Worm (Caenorhabditis elegans) whole organism, late embryonic: ENCODE results near the gene D1086.7.

Experiments
- C38D4.7 ChIP-seq: fragments of 200-800 bp; sonication (Bioruptor generic); optimal IDR thresholded peaks from 2 replicates; lab custom pipeline; 2018; ENCODE audit warnings: mild to moderate bottlenecking, missing genetic modification characterization, moderate library complexity, missing compliant biosample characterization
- F13H6.1 ChIP-seq: sonication (generic microtip); optimal IDR thresholded peaks from 2 replicates; lab custom pipeline; 2016; ENCODE audit warnings: missing genetic modification characterization, missing compliant biosample characterization
- T23F11.4 ChIP-seq: fragments of 200-800 bp; sonication (Bioruptor generic); optimal IDR thresholded peaks from 2 replicates; lab custom pipeline; 2018; ENCODE audit warnings: mild to moderate bottlenecking, missing genetic modification characterization, missing compliant biosample characterization
- Y22D7AL.16 ChIP-seq: sonication (generic microtip); optimal IDR thresholded peaks from 2 replicates; lab custom pipeline; 2016; ENCODE audit warnings: missing genetic modification characterization, missing compliant biosample characterization
- ahr-1 ChIP-seq: sonication (generic microtip); optimal IDR thresholded peaks from 2 replicates; lab custom pipeline; 2016; ENCODE audit warnings: missing genetic modification characterization, missing compliant biosample characterization
- ama-1 ChIP-seq: fragments of 150-350 bp; optimal IDR thresholded peaks from 2 replicates; lab custom pipeline; 2014
- ceh-14 ChIP-seq: sonication (generic microtip); optimal IDR thresholded peaks from 2 replicates; lab custom pipeline; 2016; ENCODE audit warnings: missing genotype, missing genetic modification characterization, missing compliant biosample characterization
- ceh-18 ChIP-seq: sonication (generic microtip); optimal IDR thresholded peaks from 2 replicates; lab custom pipeline; 2016; ENCODE audit warnings: missing genetic modification characterization, missing compliant biosample characterization
- ceh-2 ChIP-seq: sonication (generic microtip); optimal IDR thresholded peaks from 2 replicates; lab custom pipeline; 2016; ENCODE audit warnings: missing genotype, missing genetic modification characterization, missing compliant biosample characterization
- ceh-31 ChIP-seq: sonication (generic microtip); optimal IDR thresholded peaks from 2 replicates; lab custom pipeline; 2016; ENCODE audit warnings: missing genetic modification characterization, missing compliant biosample characterization
- ceh-45 ChIP-seq: fragments of 200-800 bp; sonication (Bioruptor generic); IDR thresholded peaks from 2 replicates; pipeline ENCODE4 v1.3.6; 2022; ENCODE audit warnings: missing genetic modification reagents, missing genetic modification characterization, missing compliant biosample characterization
- ceh-6 ChIP-seq: fragments of 200-800 bp; sonication (Bioruptor generic); optimal IDR thresholded peaks from 2 replicates; lab custom pipeline; 2018; ENCODE audit warnings: mild to moderate bottlenecking, missing genetic modification characterization, missing compliant biosample characterization
- ceh-9 ChIP-seq: sonication (generic microtip); optimal IDR thresholded peaks from 2 replicates; lab custom pipeline; 2016; ENCODE audit warnings: mild to moderate bottlenecking, missing genetic modification characterization, inconsistent platforms, missing compliant biosample characterization
- dve-1 ChIP-seq: sonication (generic microtip); optimal IDR thresholded peaks from 2 replicates; lab custom pipeline; 2017; ENCODE audit warnings: antibody characterized with exemption, mild to moderate bottlenecking, missing genetic modification characterization, missing compliant biosample characterization
- elt-2 ChIP-seq: sonication (generic microtip); optimal IDR thresholded peaks from 2 replicates; lab custom pipeline; 2016; ENCODE audit warnings: missing genetic modification reagents, missing genetic modification characterization, missing compliant biosample characterization
- ets-4 ChIP-seq: sonication (generic microtip); optimal IDR thresholded peaks from 2 replicates; lab custom pipeline; 2016; ENCODE audit warnings: missing genetic modification characterization, missing compliant biosample characterization
- fax-1 ChIP-seq: sonication (generic microtip); optimal IDR thresholded peaks from 2 replicates; lab custom pipeline; 2016; ENCODE audit warnings: missing genotype, missing genetic modification characterization, missing compliant biosample characterization
- fkh-10 ChIP-seq: fragments of 150-350 bp; optimal IDR thresholded peaks from 2 replicates; lab custom pipeline; 2014; ENCODE audit warnings: missing biosample characterization, missing genetic modification reagents, missing genetic modification characterization
- fkh-6 ChIP-seq: sonication (generic microtip); optimal IDR thresholded peaks from 2 replicates; lab custom pipeline; 2016; ENCODE audit warnings: missing genetic modification characterization, missing compliant biosample characterization
- gmeb-2 ChIP-seq: sonication (generic microtip); optimal IDR thresholded peaks from 2 replicates; lab custom pipeline; 2016; ENCODE audit warnings: missing genetic modification characterization, inconsistent platforms, missing compliant biosample characterization
- hlh-30 ChIP-seq: sonication (generic microtip); optimal IDR thresholded peaks from 2 replicates; lab custom pipeline; 2017; ENCODE audit warnings: antibody characterized with exemption, missing genetic modification characterization, missing compliant biosample characterization; ENCODE audit not compliant: insufficient read depth
- hlh-6 ChIP-seq: sonication (generic microtip); optimal IDR thresholded peaks from 2 replicates; lab custom pipeline; 2016; ENCODE audit warnings: missing genotype, missing genetic modification characterization, missing compliant biosample characterization
- lim-6 ChIP-seq: sonication (generic microtip); optimal IDR thresholded peaks from 2 replicates; lab custom pipeline; 2016; ENCODE audit warnings: missing genetic modification characterization, missing compliant biosample characterization
- lin-11 ChIP-seq: fragments of 200-800 bp; sonication (Bioruptor generic); optimal IDR thresholded peaks from 2 replicates; lab custom pipeline; 2018; ENCODE audit warnings: mild to moderate bottlenecking, missing genetic modification characterization, missing compliant biosample characterization
- mec-3 ChIP-seq: sonication (generic microtip); optimal IDR thresholded peaks from 2 replicates; lab custom pipeline; 2016; ENCODE audit warnings: borderline replicate concordance, missing genetic modification characterization, missing compliant biosample characterization
- nhr-232 ChIP-seq: sonication (generic microtip); optimal IDR thresholded peaks from 2 replicates; lab custom pipeline; 2016; ENCODE audit warnings: missing genetic modification characterization, missing compliant biosample characterization
- odd-2 ChIP-seq: sonication (generic microtip); optimal IDR thresholded peaks from 2 replicates; lab custom pipeline; 2017; ENCODE audit warnings: antibody characterized with exemption, mild to moderate bottlenecking, missing genetic modification characterization, missing compliant biosample characterization
- pag-3 ChIP-seq: sonication (generic microtip); optimal IDR thresholded peaks from 2 replicates; lab custom pipeline; 2016; ENCODE audit warnings: missing compliant biosample characterization, missing genetic modification characterization, borderline replicate concordance
- pat-9 ChIP-seq: fragments of 200-800 bp; sonication (Bioruptor generic); optimal IDR thresholded peaks from 2 replicates; lab custom pipeline; 2018; ENCODE audit warnings: mild to moderate bottlenecking, missing genetic modification characterization, moderate library complexity, missing compliant biosample characterization
- pros-1 ChIP-seq: fragments of 150-350 bp; optimal IDR thresholded peaks from 2 replicates; lab custom pipeline; 2014; ENCODE audit warnings: missing biosample characterization, missing genetic modification reagents, missing genetic modification characterization
- rnt-1 ChIP-seq: sonication (generic microtip); optimal IDR thresholded peaks from 2 replicates; lab custom pipeline; 2016; ENCODE audit warnings: missing genetic modification characterization, missing compliant biosample characterization
- sox-2 ChIP-seq: fragments of 200-800 bp; sonication (Bioruptor generic); IDR thresholded peaks from 2 replicates; pipeline ENCODE4 v1.3.6; 2022; ENCODE audit warnings: missing genetic modification reagents, missing genetic modification characterization, missing compliant biosample characterization
- sox-4 ChIP-seq: sonication (generic microtip); optimal IDR thresholded peaks from 2 replicates; lab custom pipeline; 2017; ENCODE audit warnings: mild to moderate bottlenecking, missing genetic modification characterization, inconsistent platforms, missing compliant biosample characterization
- ttx-3 ChIP-seq: sonication (generic microtip); optimal IDR thresholded peaks from 2 replicates; lab custom pipeline; 2016; ENCODE audit warnings: missing genetic modification reagents, missing genetic modification characterization, missing compliant biosample characterization
- unc-42 ChIP-seq: sonication (generic microtip); optimal IDR thresholded peaks from 2 replicates; lab custom pipeline; 2016; ENCODE audit warnings: missing genotype, missing genetic modification characterization, missing compliant biosample characterization
- unc-86 ChIP-seq: sonication (generic microtip); optimal IDR thresholded peaks from 2 replicates; lab custom pipeline; 2016; ENCODE audit warnings: missing genetic modification characterization, missing compliant biosample characterization

Gene D1086.7

ce11 chrV:14120674-14121073, 36.6 kb downstream of the D1086.7 start:
- TF ChIP-seq elt-2 (no peak), C38D4.7 (GFP tag; lab: Kevin White, UChicago) (no peak), ceh-45 (GFP tag; lab: Robert Waterston, UW) (no peak), mec-3 (no peak), rnt-1 (tag; lab: Kevin White, UChicago) (no peak)
- TF ChIP-seq, all 69 proteins: peak for 0

- TF ChIP-seq ceh-14 (no peak), fax-1 (no peak), elt-2 (no peak), ceh-9 (tag; lab: Kevin White, UChicago) (no peak), mec-3 (no peak), F13H6.1 (no peak), ceh-2 (tag; lab: Kevin White, UChicago) (no peak), pag-3 (no peak), lim-6 (tag; lab: Kevin White, UChicago) (no peak), odd-2 (tag; lab: Kevin White, UChicago) (no peak), ama-1 (lab: Kevin White, UChicago) (no peak), ceh-6 (GFP tag; lab: Kevin White, UChicago) (no peak), lin-11 (tag; lab: Kevin White, UChicago) (no peak), Y22D7AL.16 (tag; lab: Kevin White, UChicago) (no peak), gmeb-2 (tag; lab: Kevin White, UChicago) (no peak), ceh-18 (tag; lab: Kevin White, UChicago) (no peak), nhr-232 (tag; lab: Kevin White, UChicago) (no peak), unc-86 (no peak), sox-4 (no peak), ets-4 (tag; lab: Kevin White, UChicago) (no peak)
Measured at ce11 chrV:14123176-14123575, 39.1 kb downstream of the D1086.7 start.

DNA sequence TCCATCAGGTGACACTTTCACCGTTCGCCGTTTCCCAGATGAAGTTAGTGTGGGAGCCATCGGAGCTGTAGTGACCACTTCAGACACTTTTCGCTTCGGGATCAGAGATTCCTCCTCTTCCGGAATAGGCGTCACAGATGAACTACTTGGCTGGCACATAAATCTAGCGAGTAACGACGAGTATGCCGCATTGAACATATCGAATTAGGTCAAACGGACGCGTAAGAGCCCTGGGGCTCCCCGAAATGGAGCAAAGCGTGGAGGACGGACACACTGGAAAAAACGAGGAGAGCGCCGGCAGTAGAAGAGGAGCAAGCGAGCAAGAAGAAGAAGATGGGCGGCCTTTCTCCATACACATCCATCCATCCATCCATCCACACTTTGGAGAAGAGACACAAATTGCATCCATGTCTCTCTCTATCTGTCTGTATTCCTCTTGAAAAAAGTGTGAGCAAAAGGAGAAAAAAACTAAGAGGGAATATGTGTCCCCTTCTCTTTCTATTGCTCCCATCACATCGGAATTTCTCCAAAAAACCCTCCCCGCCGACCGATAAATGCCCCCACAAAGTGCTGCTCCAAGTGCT, 42.4 kb downstream of the D1086.7 start:
- no peak for TF ChIP-seq dve-1
- TF ChIP-seq hlh-6 (tag; lab: Kevin White, UChicago), result peak; percentile 9
- TF ChIP-seq fkh-6 (tag; lab: Kevin White, UChicago), result no peak
- no peak for TF ChIP-seq ceh-31 (tag; lab: Kevin White, UChicago)
- TF ChIP-seq T23F11.4, result no peak
- TF ChIP-seq unc-86, result no peak
- no peak for TF ChIP-seq ets-4 (tag; lab: Kevin White, UChicago)
- peak; percentile 77 for TF ChIP-seq unc-42 (tag; lab: Kevin White, UChicago)
- TF ChIP-seq, all 69 proteins: peak for 2

DNA sequence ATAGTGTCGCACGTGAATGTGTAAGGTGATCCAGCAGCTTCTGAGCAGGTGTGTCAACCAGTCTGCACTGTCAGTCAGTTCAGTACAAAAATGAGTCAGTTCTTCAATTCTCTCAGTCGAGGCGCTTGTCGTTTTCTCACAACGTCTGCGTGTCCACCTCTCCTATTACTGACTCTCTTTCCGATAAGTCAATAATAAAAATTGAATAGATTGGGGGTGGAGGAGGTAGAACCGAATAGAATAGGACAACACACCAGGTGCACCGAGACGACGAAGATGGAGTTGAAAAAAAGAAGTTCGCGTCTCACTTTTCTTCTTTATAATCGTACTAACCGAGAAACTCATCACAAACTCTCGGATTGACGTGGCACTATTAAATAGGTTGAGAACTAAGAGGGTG, 43.8 kb downstream of the D1086.7 start:
- TF ChIP-seq hlh-30 (no peak), unc-42 (tag; lab: Kevin White, UChicago) (peak; percentile 69)

DNA sequence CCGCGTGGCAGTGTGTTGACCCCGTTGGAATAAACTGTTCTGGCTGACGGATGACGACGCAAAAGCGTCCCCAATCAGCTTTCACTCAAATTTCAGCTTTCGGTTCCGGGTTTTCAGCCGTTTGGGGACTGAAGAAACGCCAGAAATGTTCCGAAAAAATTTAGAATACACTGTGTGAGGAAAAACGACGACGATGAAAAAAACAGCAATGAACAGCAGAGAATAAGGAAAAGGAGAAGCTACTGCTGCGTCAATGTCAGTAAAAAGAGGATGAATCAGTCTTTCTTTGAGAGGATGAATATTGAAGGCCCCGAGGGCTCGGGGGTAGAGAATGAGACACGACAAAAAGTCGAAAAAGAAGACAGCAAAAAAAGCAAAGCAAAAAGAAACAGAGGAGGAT, 44.8 kb downstream of the D1086.7 start:
- TF ChIP-seq pros-1, result no peak
- TF ChIP-seq ahr-1 (tag; lab: Kevin White, UChicago), result no peak
- TF ChIP-seq sox-2 (GFP tag; lab: Robert Waterston, UW), result no peak
- TF ChIP-seq dve-1, result no peak
- no peak for TF ChIP-seq ceh-18 (tag; lab: Kevin White, UChicago)
- TF ChIP-seq pat-9 (tag; lab: Kevin White, UChicago), result no peak

DNA sequence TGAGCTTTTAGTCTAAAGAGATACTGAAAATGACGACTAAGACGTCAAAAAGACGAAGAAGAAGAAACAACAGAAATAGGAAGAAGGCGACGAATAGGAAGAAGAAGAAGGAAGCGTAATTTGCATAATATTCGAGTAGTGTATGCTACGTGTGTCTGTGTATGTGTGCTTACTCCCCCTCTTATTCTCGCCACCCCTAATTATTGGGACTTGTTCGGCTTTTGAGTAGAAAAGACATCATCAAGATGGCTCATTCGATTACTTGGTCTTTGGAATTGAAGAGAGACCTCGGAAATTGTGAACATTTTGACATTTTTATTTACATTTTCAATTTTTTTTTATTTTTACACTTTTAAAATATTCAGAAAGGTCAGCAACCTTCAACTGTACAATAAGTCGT, 46.2 kb downstream of the D1086.7 start:
- TF ChIP-seq fkh-10 (no peak), ttx-3 (tag; lab: Kevin White, UChicago) (peak; percentile 11), unc-42 (tag; lab: Kevin White, UChicago) (peak; percentile 72), ceh-2 (tag; lab: Kevin White, UChicago) (no peak)
